Fruit fly (Drosophila melanogaster) whole organism, prepupa: ENCODE measurements around the gene CG10646.

Source experiments
- CG34406 ChIP-seq: fragments of 200-800 bp; sonication (Bioruptor generic); optimal IDR thresholded peaks from 3 replicates; lab custom pipeline; 2016; ENCODE audit warnings: missing biosample characterization, missing genetic modification characterization
- CG6808 ChIP-seq: fragments of 200-800 bp; sonication (Bioruptor generic); optimal IDR thresholded peaks from 3 replicates; lab custom pipeline; 2017; ENCODE audit warnings: missing biosample characterization, missing genetic modification characterization, mild to moderate bottlenecking, moderate library complexity, missing genetic modification reagents
- CG8119 ChIP-seq: fragments of 200-800 bp; sonication (Bioruptor generic); IDR thresholded peaks from 3 replicates; pipeline ENCODE4 v1.3.6; 2022; ENCODE audit warnings: missing biosample characterization, missing genetic modification characterization
- CG8632 ChIP-seq: fragments of 200-800 bp; sonication (Bioruptor generic); optimal IDR thresholded peaks from 3 replicates; lab custom pipeline; 2016; ENCODE audit warnings: missing biosample characterization, missing genetic modification characterization
- achi ChIP-seq: fragments of 200-800 bp; sonication (Bioruptor generic); optimal IDR thresholded peaks from 3 replicates; lab custom pipeline; 2016; ENCODE audit warnings: missing biosample characterization, missing genetic modification characterization
- ss ChIP-seq, 2 experiments: fragments of 200-800 bp; sonication (Bioruptor generic); optimal IDR thresholded peaks; 2 replicates in 1 of 2; 3 replicates in 1 of 2; lab custom pipeline; 2017 to 2018; ENCODE audit warnings: mild to moderate bottlenecking in 2 of 2, missing biosample characterization in 2 of 2, missing genetic modification characterization in 2 of 2, moderate library complexity in 1 of 2

- TF ChIP-seq CG8632 (GFP tag; lab: Kevin White, UChicago) (no peak), CG34406 (GFP tag; lab: Kevin White, UChicago) (no peak), achi (GFP tag; lab: Kevin White, UChicago) (no peak), CG8119 (GFP tag; lab: Robert Waterston, UW) (no peak), CG6808 (GFP tag; lab: Kevin White, UChicago) (no peak), ss (GFP tag; optimal IDR thresholded peaks at IDR 0.05; lab: Kevin White, UChicago) (no peak)
Measured at dm6 chr3L:12530044-12530443, 26.4 kb upstream of the CG10646 start, which contains the start of gene nst.
